Worm (Caenorhabditis elegans): ENCODE results near the gene twk-4.

ce11 chrII:9236283-9236682, 42.2 kb upstream of the twk-4 start, which contains the start of gene T26C5.3:
- TF ChIP-seq mep-1 (tag; optimal IDR thresholded peaks at IDR 0.05) (no peak), ZK546.5 (tag; optimal IDR thresholded peaks at IDR 0.05) (no peak), unc-62 (GFP tag; optimal IDR thresholded peaks at IDR 0.05 in 1 of 2) (no peak), unc-62 (tag; optimal IDR thresholded peaks at IDR 0.05) (no peak), sdz-12 (GFP tag; optimal IDR thresholded peaks at IDR 0.05) (no peak)
